Worm (Caenorhabditis elegans) whole organism, L3 larva: Measurements from ENCODE around the gene hda-4.

ENCODE experiments used
- nhr-12 ChIP-seq: fragments of 150-350 bp; optimal IDR thresholded peaks from 2 replicates; lab custom pipeline; 2014; ENCODE audit warnings: missing biosample characterization, missing genetic modification characterization
- nhr-237 ChIP-seq: fragments of 150-350 bp; optimal IDR thresholded peaks from 2 replicates; lab custom pipeline; 2014; ENCODE audit warnings: missing biosample characterization, missing genetic modification characterization
- nhr-28 ChIP-seq: fragments of 150-350 bp; optimal IDR thresholded peaks from 2 replicates; lab custom pipeline; 2014; ENCODE audit warnings: missing biosample characterization, missing genetic modification characterization
- snpc-4 ChIP-seq: fragments of 150-350 bp; optimal IDR thresholded peaks from 2 replicates; lab custom pipeline; 2014; ENCODE audit warnings: missing biosample characterization, missing genetic modification characterization

DNA sequence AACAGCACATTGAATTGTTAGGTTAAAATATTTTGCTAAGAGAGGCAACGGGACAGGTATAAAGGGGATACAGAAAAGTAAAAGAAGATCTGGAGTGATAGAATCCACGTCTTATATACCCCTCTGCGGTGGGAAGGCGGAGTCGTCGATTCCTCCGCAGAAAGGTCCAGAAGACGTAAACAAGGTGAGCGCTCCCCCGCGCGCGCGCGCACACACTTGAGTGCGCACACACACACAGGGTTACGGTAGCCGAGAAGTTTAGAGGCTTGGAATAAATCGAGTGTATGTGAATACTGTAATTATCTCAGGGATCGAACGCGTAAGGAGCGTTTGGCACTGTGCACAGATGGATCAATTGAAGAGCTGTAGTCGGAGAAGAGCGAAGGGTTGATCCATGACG lies 42.0 kb upstream of the hda-4 start:
- TF ChIP-seq snpc-4 (no peak), nhr-12 (tag; lab: Kevin White, UChicago) (no peak), nhr-237 (tag; lab: Kevin White, UChicago) (no peak), nhr-28 (tag; lab: Kevin White, UChicago) (no peak)
